Worm (Caenorhabditis elegans) whole organism, L2 larva: ENCODE data around the gene lpr-4.
A peak's percentile ranks its signal among the peaks of the same experiment; 100 is the strongest.

ENCODE experiments used
- F13H6.1 ChIP-seq: sonication (generic microtip); optimal IDR thresholded peaks from 2 replicates; lab custom pipeline; 2016; ENCODE audit warnings: missing genetic modification characterization, missing compliant biosample characterization
- R02D3.7 ChIP-seq: fragments of 150-350 bp; optimal IDR thresholded peaks from 2 replicates; lab custom pipeline; 2014; ENCODE audit warnings: missing biosample characterization, missing genetic modification characterization
- Y55F3AM.14 ChIP-seq: fragments of 200-800 bp; sonication (Bioruptor generic); optimal IDR thresholded peaks from 2 replicates; lab custom pipeline; 2018; ENCODE audit warnings: mild to moderate bottlenecking, missing genetic modification characterization, missing compliant biosample characterization
- ZK546.5 ChIP-seq: sonication (generic microtip); optimal IDR thresholded peaks from 2 replicates; lab custom pipeline; 2017; ENCODE audit warnings: missing biosample characterization, missing genetic modification characterization
- alr-1 ChIP-seq: fragments of 150-350 bp; optimal IDR thresholded peaks from 2 replicates; lab custom pipeline; 2014; ENCODE audit warnings: missing biosample characterization, missing genetic modification characterization
- aly-2 ChIP-seq: fragments of 150-350 bp; optimal IDR thresholded peaks from 2 replicates; lab custom pipeline; 2014; ENCODE audit warnings: missing biosample characterization, missing genetic modification characterization
- ama-1 ChIP-seq: fragments of 150-350 bp; optimal IDR thresholded peaks from 2 replicates; lab custom pipeline; 2018; ENCODE audit warnings: inconsistent platforms
- blmp-1 ChIP-seq: sonication (generic microtip); optimal IDR thresholded peaks from 2 replicates; lab custom pipeline; 2017; ENCODE audit warnings: missing genetic modification characterization, mild to moderate bottlenecking, missing compliant biosample characterization, antibody characterized with exemption, moderate library complexity; ENCODE audit not compliant: insufficient read depth
- ceh-16 ChIP-seq: fragments of 150-350 bp; optimal IDR thresholded peaks from 2 replicates; lab custom pipeline; 2014; ENCODE audit warnings: missing biosample characterization, missing genetic modification characterization
- ceh-82 ChIP-seq: fragments of 150-350 bp; optimal IDR thresholded peaks from 2 replicates; lab custom pipeline; 2014; ENCODE audit warnings: missing biosample characterization, missing genetic modification characterization
- crh-2 ChIP-seq: sonication (generic microtip); optimal IDR thresholded peaks from 2 replicates; lab custom pipeline; 2017; ENCODE audit warnings: missing biosample characterization, missing genetic modification characterization
- dmd-4 ChIP-seq: sonication (generic microtip); optimal IDR thresholded peaks from 2 replicates; lab custom pipeline; 2017; ENCODE audit warnings: missing biosample characterization, missing genetic modification characterization
- elt-1 ChIP-seq: fragments of 150-350 bp; optimal IDR thresholded peaks from 2 replicates; lab custom pipeline; 2014; ENCODE audit warnings: missing biosample characterization, missing genetic modification characterization
- elt-3 ChIP-seq: sonication (generic microtip); optimal IDR thresholded peaks from 2 replicates; lab custom pipeline; 2017; ENCODE audit warnings: missing biosample characterization, missing genetic modification characterization
- fos-1 ChIP-seq: fragments of 150-350 bp; optimal IDR thresholded peaks from 2 replicates; lab custom pipeline; 2014; ENCODE audit warnings: missing biosample characterization, missing genetic modification characterization
- gmeb-1 ChIP-seq: fragments of 150-350 bp; optimal IDR thresholded peaks from 2 replicates; lab custom pipeline; 2014; ENCODE audit warnings: missing biosample characterization, missing genetic modification characterization
- lin-11 ChIP-seq: fragments of 150-350 bp; sonication (generic microtip); optimal IDR thresholded peaks from 2 replicates; lab custom pipeline; 2014; ENCODE audit warnings: missing biosample characterization, missing genetic modification characterization, inconsistent platforms, mixed read lengths
- lin-13 ChIP-seq: fragments of 150-350 bp; optimal IDR thresholded peaks from 2 replicates; lab custom pipeline; 2014; ENCODE audit warnings: missing biosample characterization, missing genetic modification reagents, missing genetic modification characterization
- lin-39 ChIP-seq: fragments of 150-350 bp; optimal IDR thresholded peaks from 2 replicates; lab custom pipeline; 2014; ENCODE audit warnings: missing biosample characterization, missing genetic modification reagents, missing genetic modification characterization
- mbf-1 ChIP-seq: sonication (generic microtip); optimal IDR thresholded peaks from 2 replicates; lab custom pipeline; 2017; ENCODE audit warnings: missing biosample characterization, missing genetic modification characterization
- mdl-1 ChIP-seq, 2 experiments: fragments of 150-350 bp in 1 of 2; sonication (generic microtip) in 1 of 2; optimal IDR thresholded peaks; 2 replicates each; lab custom pipeline; 2017; ENCODE audit warnings: missing biosample characterization in 2 of 2, missing genetic modification characterization in 2 of 2
- nhr-10 ChIP-seq: sonication (generic microtip); optimal IDR thresholded peaks from 2 replicates; lab custom pipeline; 2017; ENCODE audit warnings: missing biosample characterization, missing genetic modification characterization
- nhr-11 ChIP-seq: fragments of 150-350 bp; optimal IDR thresholded peaks from 2 replicates; lab custom pipeline; 2014; ENCODE audit warnings: missing biosample characterization, missing genetic modification characterization
- nhr-12 ChIP-seq: fragments of 150-350 bp; optimal IDR thresholded peaks from 2 replicates; lab custom pipeline; 2014; ENCODE audit warnings: missing biosample characterization, missing genetic modification characterization
- nhr-129 ChIP-seq: fragments of 150-350 bp; optimal IDR thresholded peaks from 2 replicates; lab custom pipeline; 2014; ENCODE audit warnings: missing biosample characterization, missing genetic modification characterization
- nhr-21 ChIP-seq: fragments of 150-350 bp; optimal IDR thresholded peaks from 2 replicates; lab custom pipeline; 2014; ENCODE audit warnings: missing biosample characterization, missing genetic modification characterization
- nhr-23 ChIP-seq: fragments of 150-350 bp; optimal IDR thresholded peaks from 2 replicates; lab custom pipeline; 2014; ENCODE audit warnings: missing biosample characterization, missing genetic modification reagents, missing genetic modification characterization
- nhr-237 ChIP-seq: fragments of 150-350 bp; optimal IDR thresholded peaks from 2 replicates; lab custom pipeline; 2014; ENCODE audit warnings: missing biosample characterization, missing genetic modification characterization
- nhr-25 ChIP-seq: fragments of 150-350 bp; sonication (generic microtip); optimal IDR thresholded peaks from 3 replicates; lab custom pipeline; 2014; ENCODE audit warnings: missing biosample characterization, missing genetic modification characterization
- nhr-6 ChIP-seq: fragments of 150-350 bp; optimal IDR thresholded peaks from 2 replicates; lab custom pipeline; 2014; ENCODE audit warnings: missing biosample characterization, missing genetic modification characterization
- nhr-77 ChIP-seq: fragments of 150-350 bp; optimal IDR thresholded peaks from 2 replicates; lab custom pipeline; 2014; ENCODE audit warnings: missing biosample characterization, missing genetic modification characterization
- peb-1 ChIP-seq: fragments of 150-350 bp; optimal IDR thresholded peaks from 2 replicates; lab custom pipeline; 2014; ENCODE audit warnings: missing biosample characterization, missing genetic modification characterization
- sem-4 ChIP-seq: fragments of 150-350 bp; optimal IDR thresholded peaks from 2 replicates; lab custom pipeline; 2014; ENCODE audit warnings: missing biosample characterization, missing genetic modification reagents, missing genetic modification characterization
- skn-1 ChIP-seq: sonication (generic microtip); optimal IDR thresholded peaks from 2 replicates; lab custom pipeline; 2017; ENCODE audit warnings: missing biosample characterization, missing genetic modification characterization
- sma-3 ChIP-seq: sonication (generic microtip); optimal IDR thresholded peaks from 2 replicates; lab custom pipeline; 2016; ENCODE audit warnings: missing genetic modification reagents, missing genetic modification characterization, missing compliant biosample characterization
- sma-9 ChIP-seq, 2 experiments: fragments of 150-350 bp in 1 of 2; sonication (generic microtip) in 1 of 2; optimal IDR thresholded peaks; 2 replicates each; lab custom pipeline; 2014 to 2016; ENCODE audit warnings: missing genetic modification characterization in 2 of 2, mild to moderate bottlenecking in 1 of 2, missing biosample characterization in 1 of 2, missing compliant biosample characterization in 1 of 2, missing genetic modification reagents in 1 of 2, moderate library complexity in 1 of 2
- snpc-4 ChIP-seq: fragments of 150-350 bp; optimal IDR thresholded peaks from 2 replicates; lab custom pipeline; 2014; ENCODE audit warnings: missing biosample characterization, missing genetic modification characterization
- unc-39 ChIP-seq: fragments of 150-350 bp; optimal IDR thresholded peaks from 2 replicates; lab custom pipeline; 2014; ENCODE audit warnings: missing biosample characterization, missing genetic modification characterization
- unc-55 ChIP-seq: fragments of 150-350 bp; sonication (generic microtip); optimal IDR thresholded peaks from 3 replicates; lab custom pipeline; 2014; ENCODE audit warnings: missing biosample characterization, missing genetic modification reagents, missing genetic modification characterization
- unc-62 ChIP-seq: fragments of 150-350 bp; optimal IDR thresholded peaks from 2 replicates; lab custom pipeline; 2014; ENCODE audit warnings: missing biosample characterization, missing genetic modification reagents, missing genetic modification characterization
- zag-1 ChIP-seq: fragments of 150-350 bp; optimal IDR thresholded peaks from 2 replicates; lab custom pipeline; 2014; ENCODE audit warnings: missing biosample characterization, missing genetic modification characterization
- ztf-1 ChIP-seq: fragments of 200-800 bp; sonication (Bioruptor generic); conservative IDR thresholded peaks from 2 replicates; pipeline ENCODE4 v1.3.6; 2022; ENCODE audit warnings: missing genetic modification characterization, missing compliant biosample characterization
- ztf-11 ChIP-seq: sonication (generic microtip); optimal IDR thresholded peaks from 2 replicates; lab custom pipeline; 2017; ENCODE audit warnings: missing biosample characterization, missing genetic modification characterization
- ztf-4 ChIP-seq: fragments of 150-350 bp; optimal IDR thresholded peaks from 2 replicates; lab custom pipeline; 2014; ENCODE audit warnings: missing biosample characterization, missing genetic modification characterization

The lpr-4 gene

ce11 chrX:11085162-11085561, 20.2 kb downstream of the lpr-4 start, which contains the start of gene W04G3.7:
Gene W04G3.7 (minus strand): TSS chrX:11085262.
- no peak for TF ChIP-seq crh-2 (tag; lab: Kevin White, UChicago)
- TF ChIP-seq nhr-11 (tag; lab: Kevin White, UChicago), result no peak
- TF ChIP-seq R02D3.7 (tag; lab: Kevin White, UChicago), result no peak
- no peak for TF ChIP-seq Y55F3AM.14
- TF ChIP-seq aly-2 (tag; lab: Kevin White, UChicago), result no peak
- no peak for TF ChIP-seq mdl-1 (tag; optimal IDR thresholded peaks at IDR 0.05; lab: Kevin White, UChicago)
- no peak for TF ChIP-seq nhr-77
- no peak for TF ChIP-seq ama-1 (lab: Kevin White, UChicago)
- TF ChIP-seq alr-1 (tag; lab: Kevin White, UChicago), result no peak
- TF ChIP-seq unc-39, result no peak

- no peak for TF ChIP-seq unc-39
- TF ChIP-seq ceh-82 (tag; lab: Kevin White, UChicago), result no peak
- no peak for TF ChIP-seq R02D3.7 (tag; lab: Kevin White, UChicago)
- TF ChIP-seq lin-11, result no peak
- no peak for TF ChIP-seq ztf-11 (tag; lab: Kevin White, UChicago)
- TF ChIP-seq ztf-1 (GFP tag; lab: Robert Waterston, UW), result no peak
- TF ChIP-seq mbf-1 (tag; lab: Kevin White, UChicago), result no peak
- TF ChIP-seq nhr-10 (tag; lab: Kevin White, UChicago), result no peak
- no peak for TF ChIP-seq nhr-129 (tag; lab: Kevin White, UChicago)
- TF ChIP-seq nhr-11 (tag; lab: Kevin White, UChicago), result no peak
- no peak for TF ChIP-seq sem-4 (tag; lab: Kevin White, UChicago)
- no peak for TF ChIP-seq nhr-23 (tag; lab: Kevin White, UChicago)
- TF ChIP-seq sma-9 (GFP tag; optimal IDR thresholded peaks at IDR 0.05; lab: Kevin White, UChicago), result no peak
- TF ChIP-seq sma-9 (tag; optimal IDR thresholded peaks at IDR 0.05; lab: Kevin White, UChicago), result no peak
- no peak for TF ChIP-seq alr-1 (tag; lab: Kevin White, UChicago)
These were observed 24.0 kb downstream of the lpr-4 start, which contains the start of gene W04G3.11 for ce11 chrX:11088952-11089351. Gene W04G3.11 (plus strand): TSS chrX:11089195.

ce11 chrX:11093985-11094593, 29.2 kb downstream of the lpr-4 start:
- TF ChIP-seq crh-2 (tag; lab: Kevin White, UChicago) (peak; percentile 100), nhr-21 (tag; lab: Kevin White, UChicago) (peak; percentile 100), F13H6.1 (tag; lab: Kevin White, UChicago) (peak; percentile 100), mdl-1 (tag; optimal IDR thresholded peaks at IDR 0.05; lab: Kevin White, UChicago) (peak; percentile 95 to 97), Y55F3AM.14 (peak; percentile 97), nhr-12 (tag; lab: Kevin White, UChicago) (peak; percentile 75), sem-4 (tag; lab: Kevin White, UChicago) (peak; percentile 99), unc-39 (peak; percentile 98), sma-9 (GFP tag; optimal IDR thresholded peaks at IDR 0.05; lab: Kevin White, UChicago) (peak; percentile 100), sma-9 (tag; optimal IDR thresholded peaks at IDR 0.05; lab: Kevin White, UChicago) (peak; percentile 94), alr-1 (tag; lab: Kevin White, UChicago) (peak; percentile 61), gmeb-1 (tag; lab: Kevin White, UChicago) (peak; percentile 97), nhr-237 (peak; percentile 100), ama-1 (lab: Kevin White, UChicago) (peak; percentile 66), nhr-10 (tag; lab: Kevin White, UChicago) (peak; percentile 100), zag-1 (tag; lab: Kevin White, UChicago) (peak; percentile 100), peb-1 (peak; percentile 26), lin-13 (peak; percentile 99), unc-55 (GFP tag; lab: Kevin White, UChicago) (peak; percentile 100), blmp-1 (tag; lab: Kevin White, UChicago) (peak; percentile 88), snpc-4 (tag; lab: Kevin White, UChicago) (peak; percentile 94), ceh-16 (tag; lab: Kevin White, UChicago) (peak; percentile 95), elt-3 (tag; lab: Kevin White, UChicago) (peak; percentile 100), dmd-4 (peak; percentile 85), aly-2 (tag; lab: Kevin White, UChicago) (peak; percentile 67), ztf-1 (GFP tag; lab: Robert Waterston, UW) (peak; percentile 93; the same call in 1 of the 2 replicates), nhr-11 (tag; lab: Kevin White, UChicago) (peak; percentile 85), lin-11 (peak; percentile 100), nhr-23 (tag; lab: Kevin White, UChicago) (peak; percentile 56), ztf-11 (tag; lab: Kevin White, UChicago) (peak; percentile 84), skn-1 (peak; percentile 93), fos-1 (peak; percentile 100), nhr-6 (tag; lab: Kevin White, UChicago) (peak; percentile 99), ztf-4 (tag; lab: Kevin White, UChicago) (peak; percentile 99), nhr-129 (tag; lab: Kevin White, UChicago) (peak; percentile 100), sma-3 (GFP tag; lab: Kevin White, UChicago) (peak; percentile 100), ZK546.5 (tag; lab: Kevin White, UChicago) (peak; percentile 90), lin-39 (tag; lab: Kevin White, UChicago) (peak; percentile 100), nhr-25 (tag; lab: Kevin White, UChicago) (peak; percentile 99), mbf-1 (tag; lab: Kevin White, UChicago) (peak; percentile 82), unc-62 (GFP tag; lab: Kevin White, UChicago) (peak; percentile 99), ceh-82 (tag; lab: Kevin White, UChicago) (peak; percentile 99), elt-1 (tag; lab: Kevin White, UChicago) (peak; percentile 54), nhr-77 (peak; percentile 100)
